Worm (Caenorhabditis elegans): ENCODE data around the gene T28C12.15.

The T28C12.15 gene

ce11 chrV:6342502-6342901 lies 20.9 kb upstream of the T28C12.15 start:
- TF ChIP-seq nhr-85 (tag), result no peak
- peak; percentile 28 for TF ChIP-seq mep-1 (tag; optimal IDR thresholded peaks at IDR 0.05)
- TF ChIP-seq nhr-19 (GFP tag; conservative IDR thresholded peaks at IDR 0.05), result peak; percentile 17; the same call in 1 of the 2 replicates
- peak; percentile 83 for TF ChIP-seq lin-14 (GFP tag; optimal IDR thresholded peaks at IDR 0.05)
- no peak for TF ChIP-seq ztf-11 (tag; optimal IDR thresholded peaks at IDR 0.05)
- peak; percentile 72 for TF ChIP-seq rnt-1 (tag; optimal IDR thresholded peaks at IDR 0.05)
- TF ChIP-seq nhr-71 (tag; optimal IDR thresholded peaks at IDR 0.05), result peak; percentile 60
- no peak for TF ChIP-seq lin-39 (tag; optimal IDR thresholded peaks at IDR 0.05)
- peak; percentile 32 for TF ChIP-seq snu-23 (GFP tag; optimal IDR thresholded peaks at IDR 0.05)
- TF ChIP-seq mdl-1 (tag; optimal IDR thresholded peaks at IDR 0.05), result peak in 1 of 2 experiments; percentile 10
- TF ChIP-seq nhr-84 (tag; optimal IDR thresholded peaks at IDR 0.05), result no peak
- no peak for TF ChIP-seq nhr-76 (tag; optimal IDR thresholded peaks at IDR 0.05)
- TF ChIP-seq lsy-2 (tag; optimal IDR thresholded peaks at IDR 0.05), result peak in 1 of 2 experiments; percentile 52
- TF ChIP-seq fkh-4 (tag; optimal IDR thresholded peaks at IDR 0.05; ENCODE audit: borderline replicate concordance), result peak; percentile 70
- peak in 1 of 3 experiments; percentile 2 for TF ChIP-seq dpl-1 (GFP tag; optimal IDR thresholded peaks at IDR 0.05)
- TF ChIP-seq dsc-1 (tag; optimal IDR thresholded peaks at IDR 0.05), result peak; percentile 96
- TF ChIP-seq tlp-1 (tag; optimal IDR thresholded peaks at IDR 0.05), result no peak
- TF ChIP-seq ceh-90 (tag; optimal IDR thresholded peaks at IDR 0.05), result no peak
- TF ChIP-seq nhr-47 (tag; optimal IDR thresholded peaks at IDR 0.05), result no peak
- no peak for TF ChIP-seq zip-4 (GFP tag; optimal IDR thresholded peaks at IDR 0.05)
- peak; percentile 15 for TF ChIP-seq unc-130 (tag; optimal IDR thresholded peaks at IDR 0.05)
- no peak for TF ChIP-seq C34B4.2 (tag; optimal IDR thresholded peaks at IDR 0.05)
- TF ChIP-seq swsn-7 (tag; optimal IDR thresholded peaks at IDR 0.05), result peak; percentile 11

ce11 chrV:6341078-6341638 lies 19.6 kb upstream of the T28C12.15 start:
- TF ChIP-seq nhr-76 (tag; optimal IDR thresholded peaks at IDR 0.05) (no peak), nhr-19 (GFP tag; conservative IDR thresholded peaks at IDR 0.05) (no peak), xbp-1 (tag; optimal IDR thresholded peaks at IDR 0.05) (no peak), lsy-2 (tag; optimal IDR thresholded peaks at IDR 0.05) (peak in 1 of 2 experiments; percentile 33), zag-1 (tag; optimal IDR thresholded peaks at IDR 0.05) (no peak), ceh-82 (tag; optimal IDR thresholded peaks at IDR 0.05) (peak in 1 of 3 experiments; percentile 38), efl-1 (optimal IDR thresholded peaks at IDR 0.05) (no peak), efl-1 (GFP tag; optimal IDR thresholded peaks at IDR 0.05 in 1 of 2) (peak in 1 of 2 experiments; percentile 83), nhr-71 (tag; optimal IDR thresholded peaks at IDR 0.05) (peak; percentile 43), fkh-10 (GFP tag; optimal IDR thresholded peaks at IDR 0.05) (peak; percentile 49), fkh-8 (tag; optimal IDR thresholded peaks at IDR 0.05) (peak; percentile 1), lin-14 (GFP tag; optimal IDR thresholded peaks at IDR 0.05) (peak; percentile 89), snu-23 (GFP tag; optimal IDR thresholded peaks at IDR 0.05) (peak; percentile 15), nhr-47 (tag; optimal IDR thresholded peaks at IDR 0.05) (peak; percentile 29), tbx-2 (tag; optimal IDR thresholded peaks at IDR 0.05) (peak; percentile 9)

ce11 chrV:6336108-6336507 lies 14.5 kb upstream of the T28C12.15 start, which contains the start of gene T28C12.6:
Gene T28C12.6 (minus strand): TSS chrV:6336119.
- TF ChIP-seq efl-3 (GFP tag; optimal IDR thresholded peaks at IDR 0.05) (no peak), efl-1 (optimal IDR thresholded peaks at IDR 0.05) (no peak), efl-1 (GFP tag; optimal IDR thresholded peaks at IDR 0.05 in 1 of 2) (peak in 1 of 2 experiments; percentile 87)

- TF ChIP-seq lin-13 (GFP tag; optimal IDR thresholded peaks at IDR 0.05) (no peak), pqm-1 (tag; optimal IDR thresholded peaks at IDR 0.05) (no peak), nhr-76 (tag; optimal IDR thresholded peaks at IDR 0.05) (no peak), skn-1 (tag; optimal IDR thresholded peaks at IDR 0.05) (no peak), efl-1 (optimal IDR thresholded peaks at IDR 0.05) (no peak), efl-1 (GFP tag; optimal IDR thresholded peaks at IDR 0.05 in 1 of 2) (no peak), hlh-17 (GFP tag; optimal IDR thresholded peaks at IDR 0.05; ENCODE audit: borderline replicate concordance) (no peak), jun-1 (tag; optimal IDR thresholded peaks at IDR 0.05) (no peak), nhr-20 (tag; optimal IDR thresholded peaks at IDR 0.05) (no peak), dsc-1 (tag; optimal IDR thresholded peaks at IDR 0.05) (no peak), elt-2 (tag; optimal IDR thresholded peaks at IDR 0.05) (no peak), mep-1 (tag; optimal IDR thresholded peaks at IDR 0.05) (no peak), sptf-1 (tag; optimal IDR thresholded peaks at IDR 0.05) (no peak), lir-3 (tag; optimal IDR thresholded peaks at IDR 0.05; ENCODE audit: poor library complexity) (no peak), sup-37 (GFP tag; optimal IDR thresholded peaks at IDR 0.05) (no peak), lin-15B (tag; optimal IDR thresholded peaks at IDR 0.05) (no peak), lin-35 (GFP tag; optimal IDR thresholded peaks at IDR 0.05) (no peak), ces-1 (GFP tag; optimal IDR thresholded peaks at IDR 0.05) (no peak)
These were observed 13.6 kb upstream of the T28C12.15 start for ce11 chrV:6335226-6335625.
